Fruit fly (Drosophila melanogaster) whole organism, embryonic: ENCODE measurements around the gene ATP7.

Experiments
- Ada2b ChIP-seq: fragments of 200-800 bp; sonication (Bioruptor generic); IDR thresholded peaks from 2 replicates; pipeline ENCODE4 v1.3.6; 2022; ENCODE audit warnings: missing biosample characterization, missing genetic modification characterization
- Bteb2 ChIP-seq: fragments of 200-800 bp; sonication (Bioruptor generic); optimal IDR thresholded peaks from 2 replicates; lab custom pipeline; 2016; ENCODE audit warnings: missing biosample characterization, missing genetic modification characterization
- CG10274 ChIP-seq: fragments of 200-800 bp; sonication (Bioruptor generic); optimal IDR thresholded peaks from 3 replicates; lab custom pipeline; 2017; ENCODE audit warnings: missing biosample characterization, mild to moderate bottlenecking, missing genetic modification characterization
- CG10654 ChIP-seq: fragments of 200-800 bp; sonication (Bioruptor generic); optimal IDR thresholded peaks from 2 replicates; lab custom pipeline; 2016; ENCODE audit warnings: missing biosample characterization, missing genetic modification characterization
- CG10959 ChIP-seq: fragments of 200-800 bp; sonication (Bioruptor generic); IDR thresholded peaks from 2 replicates; pipeline ENCODE4 v1.3.6; 2022; ENCODE audit warnings: missing biosample characterization, missing genetic modification characterization
- CG11696 ChIP-seq: fragments of 200-800 bp; sonication (Bioruptor generic); IDR thresholded peaks from 2 replicates; pipeline ENCODE4 v1.3.6; 2022; ENCODE audit warnings: missing biosample characterization, missing genetic modification characterization
- CG14014 ChIP-seq: fragments of 200-800 bp; sonication (Bioruptor generic); IDR thresholded peaks from 2 replicates; pipeline ENCODE4 v1.3.6; 2022; ENCODE audit warnings: missing biosample characterization, missing genetic modification characterization
- CG18011 ChIP-seq: fragments of 200-800 bp; sonication (Bioruptor generic); optimal IDR thresholded peaks from 2 replicates; lab custom pipeline; 2017; ENCODE audit warnings: missing biosample characterization, missing genetic modification characterization, mild to moderate bottlenecking, moderate library complexity, missing genotype
- CG1832 ChIP-seq: fragments of 200-800 bp; sonication (Bioruptor generic); optimal IDR thresholded peaks from 2 replicates; lab custom pipeline; 2017; ENCODE audit warnings: missing biosample characterization, mild to moderate bottlenecking, missing genetic modification characterization, inconsistent platforms
- CG30403 ChIP-seq: fragments of 200-800 bp; sonication (Bioruptor generic); optimal IDR thresholded peaks from 3 replicates; lab custom pipeline; 2016; ENCODE audit warnings: missing biosample characterization, missing genetic modification characterization
- CG34224 ChIP-seq: fragments of 200-800 bp; sonication (Bioruptor generic); IDR thresholded peaks from 3 replicates; pipeline ENCODE4 v1.3.6; 2022; ENCODE audit warnings: missing biosample characterization, missing genetic modification characterization; ENCODE audit not compliant: partially characterized antibody
- CG3995 ChIP-seq: fragments of 200-800 bp; sonication (Bioruptor generic); optimal IDR thresholded peaks from 3 replicates; lab custom pipeline; 2016; ENCODE audit warnings: missing biosample characterization, missing genetic modification characterization
- CG43689 ChIP-seq: fragments of 200-800 bp; sonication (Bioruptor generic); IDR thresholded peaks from 2 replicates; pipeline ENCODE4 v1.3.6; 2022; ENCODE audit warnings: missing biosample characterization, missing genetic modification characterization
- CG4730 ChIP-seq: fragments of 200-800 bp; sonication (Bioruptor generic); IDR thresholded peaks from 2 replicates; pipeline ENCODE4 v1.3.6; 2022; ENCODE audit warnings: missing biosample characterization, missing genetic modification characterization
- CG6654 ChIP-seq: fragments of 200-800 bp; sonication (Bioruptor generic); optimal IDR thresholded peaks from 2 replicates; lab custom pipeline; 2017; ENCODE audit warnings: missing biosample characterization, mild to moderate bottlenecking, missing genetic modification characterization
- CG6791 ChIP-seq: fragments of 200-800 bp; sonication (Bioruptor generic); IDR thresholded peaks from 3 replicates; pipeline ENCODE4 v1.3.6; 2022; ENCODE audit warnings: missing biosample characterization, missing genetic modification characterization; ENCODE audit not compliant: partially characterized antibody
- CG7839 ChIP-seq: fragments of 200-800 bp; sonication (Bioruptor generic); optimal IDR thresholded peaks from 3 replicates; lab custom pipeline; 2018; ENCODE audit warnings: missing biosample characterization, mild to moderate bottlenecking, missing genetic modification characterization, moderate library complexity
- CG9797 ChIP-seq: fragments of 200-800 bp; sonication (Bioruptor generic); optimal IDR thresholded peaks from 3 replicates; lab custom pipeline; 2018; ENCODE audit warnings: missing biosample characterization, mild to moderate bottlenecking, missing genetic modification characterization
- Dref ChIP-seq: fragments of 200-800 bp; sonication (Bioruptor generic); IDR thresholded peaks from 2 replicates; pipeline ENCODE4 v1.3.6; 2022; ENCODE audit warnings: missing biosample characterization, missing genetic modification characterization
- H2.0 ChIP-seq: fragments of 200-800 bp; sonication (Bioruptor generic); IDR thresholded peaks from 2 replicates; pipeline ENCODE4 v1.3.6; 2022; ENCODE audit warnings: missing biosample characterization, missing genetic modification characterization
- Hey ChIP-seq: fragments of 200-800 bp; sonication (Bioruptor generic); optimal IDR thresholded peaks from 3 replicates; lab custom pipeline; 2018; ENCODE audit warnings: missing biosample characterization, mild to moderate bottlenecking, missing genetic modification characterization
- Hmx ChIP-seq: fragments of 200-800 bp; sonication (Bioruptor generic); optimal IDR thresholded peaks from 2 replicates; lab custom pipeline; 2016; ENCODE audit warnings: missing biosample characterization, missing genetic modification characterization
- Hr3 ChIP-seq: fragments of 200-800 bp; sonication (Bioruptor generic); optimal IDR thresholded peaks from 3 replicates; lab custom pipeline; 2016; ENCODE audit warnings: missing biosample characterization, missing genetic modification characterization
- Meics ChIP-seq: fragments of 200-800 bp; sonication (Bioruptor generic); optimal IDR thresholded peaks from 2 replicates; lab custom pipeline; 2017; ENCODE audit warnings: missing biosample characterization, mild to moderate bottlenecking, missing genetic modification characterization
- Poxn ChIP-seq: fragments of 200-800 bp; sonication (Bioruptor generic); IDR thresholded peaks from 2 replicates; pipeline ENCODE4 v1.3.6; 2022; ENCODE audit warnings: missing biosample characterization, missing genetic modification characterization
- Side ChIP-seq: fragments of 200-800 bp; sonication (Bioruptor generic); optimal IDR thresholded peaks from 2 replicates; lab custom pipeline; 2016; ENCODE audit warnings: missing biosample characterization, missing genetic modification characterization
- Sry-δ ChIP-seq: fragments of 200-800 bp; sonication (Bioruptor generic); optimal IDR thresholded peaks from 2 replicates; lab custom pipeline; 2016; ENCODE audit warnings: missing biosample characterization, missing genetic modification characterization
- ac ChIP-seq: fragments of 200-800 bp; sonication (Bioruptor generic); optimal IDR thresholded peaks from 3 replicates; lab custom pipeline; 2017; ENCODE audit warnings: missing biosample characterization, mild to moderate bottlenecking, missing genetic modification characterization
- amos ChIP-seq: fragments of 200-800 bp; sonication (Bioruptor generic); IDR thresholded peaks from 2 replicates; pipeline ENCODE4 v1.3.6; 2022; ENCODE audit warnings: missing biosample characterization, missing genetic modification characterization; ENCODE audit not compliant: partially characterized antibody
- bcd ChIP-seq: fragments of 200-800 bp; sonication (Bioruptor generic); optimal IDR thresholded peaks from 2 replicates; lab custom pipeline; 2017; ENCODE audit warnings: missing biosample characterization, mild to moderate bottlenecking, missing genetic modification characterization
- corto ChIP-seq: fragments of 200-800 bp; sonication (Bioruptor generic); optimal IDR thresholded peaks from 2 replicates; lab custom pipeline; 2016; ENCODE audit warnings: missing biosample characterization, mild to moderate bottlenecking, missing genetic modification characterization, moderate library complexity
- croc ChIP-seq: fragments of 200-800 bp; sonication (Bioruptor generic); conservative IDR thresholded peaks from 3 replicates; pipeline ENCODE4 v1.3.6; 2022; ENCODE audit warnings: missing biosample characterization, missing genetic modification characterization
- dm ChIP-seq: fragments of 200-800 bp; sonication (Bioruptor generic); optimal IDR thresholded peaks from 3 replicates; lab custom pipeline; 2016; ENCODE audit warnings: missing biosample characterization, missing genetic modification characterization
- exex ChIP-seq: fragments of 200-800 bp; sonication (Bioruptor generic); optimal IDR thresholded peaks from 4 replicates; lab custom pipeline; 2018; ENCODE audit warnings: missing biosample characterization, mild to moderate bottlenecking, missing genetic modification characterization, moderate library complexity
- fd64A ChIP-seq: fragments of 200-800 bp; sonication (Bioruptor generic); optimal IDR thresholded peaks from 3 replicates; lab custom pipeline; 2018; ENCODE audit warnings: missing biosample characterization, mild to moderate bottlenecking, missing genetic modification characterization
- gem ChIP-seq: fragments of 200-800 bp; sonication (Bioruptor generic); optimal IDR thresholded peaks from 2 replicates; lab custom pipeline; 2019; ENCODE audit warnings: missing biosample characterization, mild to moderate bottlenecking, missing genetic modification characterization, moderate library complexity
- ham ChIP-seq: fragments of 200-800 bp; sonication (Bioruptor generic); IDR thresholded peaks from 2 replicates; pipeline ENCODE4 v1.3.6; 2022; ENCODE audit warnings: missing biosample characterization, missing genetic modification characterization
- hbn ChIP-seq: fragments of 200-800 bp; sonication (Bioruptor generic); IDR thresholded peaks from 2 replicates; pipeline ENCODE4 v1.3.6; 2022; ENCODE audit warnings: missing biosample characterization, missing genetic modification characterization; ENCODE audit not compliant: partially characterized antibody
- insv ChIP-seq, 2 experiments: fragments of 200-800 bp; sonication (Bioruptor generic); optimal IDR thresholded peaks; 3 replicates each; lab custom pipeline; 2016 to 2018; ENCODE audit warnings: missing biosample characterization in 2 of 2, missing genetic modification characterization in 2 of 2
- ken ChIP-seq: fragments of 200-800 bp; sonication (Bioruptor generic); IDR thresholded peaks from 3 replicates; pipeline ENCODE4 v1.3.6; 2022; ENCODE audit warnings: missing biosample characterization, missing genetic modification characterization
- mam ChIP-seq: fragments of 200-800 bp; sonication (Bioruptor generic); optimal IDR thresholded peaks from 3 replicates; lab custom pipeline; 2016; ENCODE audit warnings: missing biosample characterization, missing genetic modification characterization
- pb ChIP-seq: fragments of 200-800 bp; sonication (Bioruptor generic); optimal IDR thresholded peaks from 3 replicates; lab custom pipeline; 2016; ENCODE audit warnings: missing biosample characterization, missing genetic modification characterization
- pita ChIP-seq: fragments of 200-800 bp; sonication (Bioruptor generic); optimal IDR thresholded peaks from 2 replicates; lab custom pipeline; 2017; ENCODE audit warnings: missing biosample characterization, mild to moderate bottlenecking, missing genetic modification characterization
- pzg ChIP-seq: fragments of 200-800 bp; sonication (Bioruptor generic); optimal IDR thresholded peaks from 3 replicates; lab custom pipeline; 2018; ENCODE audit warnings: missing biosample characterization, mild to moderate bottlenecking, missing genetic modification characterization, moderate library complexity
- ranshi ChIP-seq: fragments of 200-800 bp; sonication (Bioruptor generic); IDR thresholded peaks from 2 replicates; pipeline ENCODE4 v1.3.6; 2022; ENCODE audit warnings: missing biosample characterization, missing genetic modification characterization
- ro ChIP-seq: fragments of 200-800 bp; sonication (Bioruptor generic); IDR thresholded peaks from 2 replicates; pipeline ENCODE4 v1.3.6; 2022; ENCODE audit warnings: missing biosample characterization, missing genetic modification characterization
- sens-2 ChIP-seq: fragments of 200-800 bp; sonication (Bioruptor generic); IDR thresholded peaks from 2 replicates; pipeline ENCODE4 v1.3.6; 2022; ENCODE audit warnings: missing biosample characterization, missing genetic modification characterization
- tin ChIP-seq: fragments of 200-800 bp; sonication (Bioruptor generic); optimal IDR thresholded peaks from 3 replicates; lab custom pipeline; 2016; ENCODE audit warnings: missing biosample characterization, missing genetic modification characterization
- tll ChIP-seq, 2 experiments: fragments of 200-800 bp in 1 of 2; fragments of >200 bp in 1 of 2; sonication (Bioruptor generic) in 1 of 2; optimal IDR thresholded peaks; 2 replicates each; lab custom pipeline; 2017 to 2019; ENCODE audit warnings: missing biosample characterization in 2 of 2, missing genetic modification characterization in 2 of 2, mild to moderate bottlenecking in 1 of 2, moderate library complexity in 1 of 2
- unpg ChIP-seq: fragments of 200-800 bp; sonication (Bioruptor generic); optimal IDR thresholded peaks from 3 replicates; lab custom pipeline; 2018; ENCODE audit warnings: missing biosample characterization, mild to moderate bottlenecking, missing genetic modification characterization, moderate library complexity
- wek ChIP-seq: fragments of 200-800 bp; sonication (Bioruptor generic); optimal IDR thresholded peaks from 3 replicates; lab custom pipeline; 2018; ENCODE audit warnings: missing biosample characterization, mild to moderate bottlenecking, missing genetic modification characterization, moderate library complexity

ATP7 gene

dm6 chrX:11886976-11887375 is 32.2 kb downstream of the ATP7 start, which contains the start of the genes CG10353 and SelG (continued):
- TF ChIP-seq wek (GFP tag; lab: Kevin White, UChicago) (peak; percentile 54), insv (GFP tag; optimal IDR thresholded peaks at IDR 0.05; lab: Kevin White, UChicago) (no peak), Side (GFP tag; lab: Kevin White, UChicago) (peak; percentile 29), pita (GFP tag; lab: Kevin White, UChicago) (no peak), Hey (tag; lab: Kevin White, UChicago) (no peak), CG34224 (GFP tag; lab: Robert Waterston, UW) (peak; percentile 94), CG7839 (tag; lab: Kevin White, UChicago) (peak; percentile 17), croc (GFP tag; lab: Robert Waterston, UW) (no peak), CG10959 (no peak), amos (GFP tag; lab: Robert Waterston, UW) (peak; percentile 89), CG9797 (peak; percentile 29), ac (no peak), CG6791 (GFP tag; lab: Robert Waterston, UW) (peak; percentile 87), Bteb2 (peak; percentile 41), CG43689 (no peak), gem (peak; percentile 11), CG30403 (GFP tag; lab: Kevin White, UChicago) (peak; percentile 19), hbn (GFP tag; lab: Robert Waterston, UW) (peak; percentile 86), ranshi (no peak), H2.0 (GFP tag; lab: Robert Waterston, UW) (peak; percentile 23; the same call in 1 of the 2 replicates), CG6654 (GFP tag; lab: Kevin White, UChicago) (no peak), CG18011 (GFP tag; lab: Kevin White, UChicago) (no peak), CG14014 (GFP tag; lab: Robert Waterston, UW) (no peak), corto (GFP tag; lab: Kevin White, UChicago) (no peak), fd64A (no peak), pb (GFP tag; lab: Kevin White, UChicago) (no peak), Hr3 (GFP tag; lab: Kevin White, UChicago) (peak; percentile 11), pzg (peak; percentile 93), ro (GFP tag; lab: Robert Waterston, UW) (no peak), CG11696 (no peak), CG1832 (no peak), dm (peak; percentile 65), tin (GFP tag; lab: Kevin White, UChicago) (peak; percentile 26), ken (GFP tag; lab: Robert Waterston, UW) (no peak), CG4730 (no peak), Dref (GFP tag; lab: Robert Waterston, UW) (peak; percentile 77), Poxn (GFP tag; lab: Robert Waterston, UW) (no peak), Sry-δ (GFP tag; lab: Kevin White, UChicago) (peak; percentile 95), tll (GFP tag; optimal IDR thresholded peaks at IDR 0.05; lab: Kevin White, UChicago) (peak in 1 of 2 experiments; percentile 36), sens-2 (GFP tag; lab: Robert Waterston, UW) (no peak), unpg (GFP tag; lab: Kevin White, UChicago) (peak; percentile 14), Hmx (GFP tag; lab: Kevin White, UChicago) (no peak), ham (GFP tag; lab: Robert Waterston, UW) (no peak), CG10274 (no peak), exex (tag; lab: Kevin White, UChicago) (peak; percentile 11), Ada2b (GFP tag; lab: Robert Waterston, UW) (no peak), CG10654 (no peak), Meics (GFP tag; lab: Kevin White, UChicago) (peak; percentile 8), bcd (GFP tag; lab: Kevin White, UChicago) (peak; percentile 26), mam (GFP tag; lab: Kevin White, UChicago) (peak; percentile 72), CG3995 (peak; percentile 76)
